Worm (Caenorhabditis elegans): ENCODE data around the gene fbxc-55.
"Not testable (repeated sequence)": the region's sequence is repeated elsewhere in the genome, so short reads cannot be mapped to it uniquely, and the experiment has no call there.

Gene fbxc-55

ce11 chrII:3170089-3170488 is at the start of gene fbxc-55:
fbxc-55 (minus strand) TSS chrII:3170189.
- TF ChIP-seq unc-62 (GFP tag; optimal IDR thresholded peaks at IDR 0.05) (no peak), ekl-4 (GFP tag; IDR thresholded peaks at IDR 0.05) (no peak), rpc-1 (optimal IDR thresholded peaks at IDR 0.05) (no peak), rpc-1 (tag; optimal IDR thresholded peaks at IDR 0.05) (no peak), K11D2.4 (GFP tag; IDR thresholded peaks at IDR 0.05) (no peak), madf-10 (tag; optimal IDR thresholded peaks at IDR 0.05) (no peak), let-607 (tag; optimal IDR thresholded peaks at IDR 0.05) (no peak), aptf-3 (GFP tag; IDR thresholded peaks at IDR 0.05) (no peak), efl-1 (GFP tag; optimal IDR thresholded peaks at IDR 0.05) (no peak), cebp-1 (GFP tag; IDR thresholded peaks at IDR 0.05) (no peak), cebp-1 (tag; optimal IDR thresholded peaks at IDR 0.05) (no peak), madf-6 (GFP tag; IDR thresholded peaks at IDR 0.05) (no peak), nhr-120 (GFP tag; IDR thresholded peaks at IDR 0.05) (no peak), let-526 (GFP tag; IDR thresholded peaks at IDR 0.05) (no peak), ztf-3 (GFP tag; optimal IDR thresholded peaks at IDR 0.05) (no peak), pha-4 (tag; optimal IDR thresholded peaks at IDR 0.05) (no peak), ceh-100 (GFP tag; IDR thresholded peaks at IDR 0.05) (no peak)

ce11 chrII:3215762-3216161 is 45.8 kb upstream of the fbxc-55 start, which contains the start of gene ZC239.3:
ZC239.3 (plus strand) TSS chrII:3216062.
- TF ChIP-seq ztf-28 (GFP tag; IDR thresholded peaks at IDR 0.05); rec-8 (tag; optimal IDR thresholded peaks at IDR 0.05); nhr-27 (tag; optimal IDR thresholded peaks at IDR 0.05): not testable (repeated sequence)

ce11 chrII:3213898-3214297 is 43.9 kb upstream of the fbxc-55 start, which contains the start of gene ZC239.4:
ZC239.4 (plus strand) TSS chrII:3214198.
- TF ChIP-seq rcor-1 (GFP tag; IDR thresholded peaks at IDR 0.05) (no peak), tbx-9 (tag; optimal IDR thresholded peaks at IDR 0.05; ENCODE audit: borderline replicate concordance) (no peak), cebp-2 (GFP tag; IDR thresholded peaks at IDR 0.05) (no peak), lin-54 (GFP tag; optimal IDR thresholded peaks at IDR 0.05) (no peak), mes-4 (tag; optimal IDR thresholded peaks at IDR 0.05) (no peak), hmg-1.2 (GFP tag; IDR thresholded peaks at IDR 0.05) (no peak), akir-1 (GFP tag; optimal IDR thresholded peaks at IDR 0.05) (no peak), ama-1 (optimal IDR thresholded peaks at IDR 0.05) (no peak), ama-1 (GFP tag; optimal IDR thresholded peaks at IDR 0.05) (no peak), ekl-4 (GFP tag; IDR thresholded peaks at IDR 0.05) (no peak), efl-1 (GFP tag; optimal IDR thresholded peaks at IDR 0.05) (no peak)

- TF ChIP-seq rpc-1 (optimal IDR thresholded peaks at IDR 0.05) (no peak), rpc-1 (tag; optimal IDR thresholded peaks at IDR 0.05) (no peak), mcd-1 (GFP tag; IDR thresholded peaks at IDR 0.05) (no peak), nfya-2 (GFP tag; IDR thresholded peaks at IDR 0.05) (no peak), ceh-91 (GFP tag; IDR thresholded peaks at IDR 0.05) (no peak), Y79H2A.3 (GFP tag; conservative IDR thresholded peaks at IDR 0.05) (no peak), egl-44 (GFP tag; IDR thresholded peaks at IDR 0.05) (no peak), lag-1 (GFP tag; IDR thresholded peaks at IDR 0.05) (no peak), atf-7 (tag; optimal IDR thresholded peaks at IDR 0.05) (no peak), dpl-1 (GFP tag; optimal IDR thresholded peaks at IDR 0.05) (no peak)
These were observed 40.4 kb upstream of the fbxc-55 start, which contains the start of gene ZC239.5 for ce11 chrII:3210365-3210764. ZC239.5 (plus strand) TSS chrII:3210665.
